Fruit fly (Drosophila melanogaster) whole organism, embryonic: ENCODE data around the gene Rad9.
A peak's percentile ranks its signal among the peaks of the same experiment; 100 is the strongest.

Experiments used
- Atf-2 ChIP-seq: fragments of 200-800 bp; sonication (Bioruptor generic); optimal IDR thresholded peaks from 2 replicates; lab custom pipeline; 2016; ENCODE audit warnings: missing biosample characterization, missing genetic modification characterization
- Atf3 ChIP-seq: fragments of 200-800 bp; sonication (Bioruptor generic); optimal IDR thresholded peaks from 3 replicates; lab custom pipeline; 2016; ENCODE audit warnings: missing biosample characterization, missing genetic modification characterization
- B-H2 ChIP-seq: fragments of 200-800 bp; sonication (Bioruptor generic); optimal IDR thresholded peaks from 2 replicates; lab custom pipeline; 2018; ENCODE audit warnings: missing biosample characterization, mild to moderate bottlenecking, missing genetic modification characterization
- CG10565 ChIP-seq: fragments of 200-800 bp; sonication (Bioruptor generic); optimal IDR thresholded peaks from 3 replicates; lab custom pipeline; 2016; ENCODE audit warnings: missing biosample characterization, mild to moderate bottlenecking, missing genetic modification characterization
- CG12071 ChIP-seq: fragments of 200-800 bp; sonication (Bioruptor generic); optimal IDR thresholded peaks from 3 replicates; lab custom pipeline; 2018; ENCODE audit warnings: missing biosample characterization, mild to moderate bottlenecking, missing genetic modification characterization
- CG12236 ChIP-seq: fragments of 200-800 bp; sonication (Bioruptor generic); optimal IDR thresholded peaks from 2 replicates; lab custom pipeline; 2016; ENCODE audit warnings: missing biosample characterization, missing genetic modification characterization
- CG13287 ChIP-seq: fragments of 200-800 bp; sonication (Bioruptor generic); IDR thresholded peaks from 2 replicates; pipeline ENCODE4 v1.3.6; 2022; ENCODE audit warnings: missing biosample characterization, missing genetic modification characterization; ENCODE audit not compliant: partially characterized antibody
- CG14860 ChIP-seq: fragments of 200-800 bp; sonication (Bioruptor generic); IDR thresholded peaks from 3 replicates; pipeline ENCODE4 v1.3.6; 2022; ENCODE audit warnings: missing biosample characterization, missing genetic modification characterization; ENCODE audit not compliant: partially characterized antibody
- CG15601 ChIP-seq: fragments of 200-800 bp; sonication (Bioruptor generic); optimal IDR thresholded peaks from 3 replicates; lab custom pipeline; 2019; ENCODE audit warnings: missing biosample characterization, mild to moderate bottlenecking, missing genetic modification characterization, moderate library complexity
- CG17802 ChIP-seq: fragments of 200-800 bp; sonication (Bioruptor generic); optimal IDR thresholded peaks from 2 replicates; lab custom pipeline; 2018; ENCODE audit warnings: missing biosample characterization, mild to moderate bottlenecking, missing genetic modification characterization, moderate library complexity
- CG32767 ChIP-seq: fragments of 200-800 bp; sonication (Bioruptor generic); IDR thresholded peaks from 2 replicates; pipeline ENCODE4 v1.3.6; 2022; ENCODE audit warnings: missing biosample characterization, missing genetic modification characterization
- CG43689 ChIP-seq: fragments of 200-800 bp; sonication (Bioruptor generic); IDR thresholded peaks from 2 replicates; pipeline ENCODE4 v1.3.6; 2022; ENCODE audit warnings: missing biosample characterization, missing genetic modification characterization
- CG4730 ChIP-seq: fragments of 200-800 bp; sonication (Bioruptor generic); IDR thresholded peaks from 2 replicates; pipeline ENCODE4 v1.3.6; 2022; ENCODE audit warnings: missing biosample characterization, missing genetic modification characterization
- CG4854 ChIP-seq: fragments of 200-800 bp; sonication (Bioruptor generic); optimal IDR thresholded peaks from 2 replicates; lab custom pipeline; 2016; ENCODE audit warnings: missing biosample characterization, missing genetic modification characterization, inconsistent platforms
- CG6683 ChIP-seq: fragments of 200-800 bp; sonication (Bioruptor generic); optimal IDR thresholded peaks from 2 replicates; lab custom pipeline; 2017; ENCODE audit warnings: missing biosample characterization, mild to moderate bottlenecking, missing genetic modification characterization, missing genetic modification reagents
- CG6689 ChIP-seq: fragments of 200-800 bp; sonication (Bioruptor generic); IDR thresholded peaks from 2 replicates; pipeline ENCODE4 v1.3.6; 2022; ENCODE audit warnings: missing biosample characterization, missing genetic modification characterization
- CG7556 ChIP-seq: fragments of 200-800 bp; sonication (Bioruptor generic); optimal IDR thresholded peaks from 2 replicates; lab custom pipeline; 2017; ENCODE audit warnings: missing biosample characterization, mild to moderate bottlenecking, missing genetic modification characterization
- CG7745 ChIP-seq: fragments of 200-800 bp; sonication (Bioruptor generic); optimal IDR thresholded peaks from 2 replicates; lab custom pipeline; 2018; ENCODE audit warnings: missing biosample characterization, mild to moderate bottlenecking, missing genetic modification characterization, moderate library complexity
- CG7839 ChIP-seq: fragments of 200-800 bp; sonication (Bioruptor generic); optimal IDR thresholded peaks from 3 replicates; lab custom pipeline; 2018; ENCODE audit warnings: missing biosample characterization, mild to moderate bottlenecking, missing genetic modification characterization, moderate library complexity
- D ChIP-seq, 2 experiments: fragments of 200-800 bp in 1 of 2; fragments of >200 bp in 1 of 2; sonication (Bioruptor generic) in 1 of 2; optimal IDR thresholded peaks; 2 replicates in 1 of 2; 3 replicates in 1 of 2; lab custom pipeline; 2017; ENCODE audit warnings: mild to moderate bottlenecking in 1 of 2, missing biosample characterization in 1 of 2, missing genetic modification characterization in 1 of 2, missing genetic modification reagents in 1 of 2
- Dbx ChIP-seq: fragments of 200-800 bp; sonication (Bioruptor generic); IDR thresholded peaks from 3 replicates; pipeline ENCODE4 v1.3.6; 2022; ENCODE audit warnings: missing biosample characterization, missing genetic modification characterization
- Dip3 ChIP-seq: fragments of 200-800 bp; sonication (Bioruptor generic); optimal IDR thresholded peaks from 3 replicates; lab custom pipeline; 2016; ENCODE audit warnings: missing biosample characterization, missing genetic modification characterization
- Dp ChIP-seq: fragments of 200-800 bp; sonication (Bioruptor generic); optimal IDR thresholded peaks from 2 replicates; lab custom pipeline; 2018; ENCODE audit warnings: missing biosample characterization, mild to moderate bottlenecking, missing genetic modification characterization, moderate library complexity
- Gug ChIP-seq: fragments of 200-800 bp; sonication (Bioruptor generic); IDR thresholded peaks from 4 replicates; pipeline ENCODE4 v1.3.6; 2022; ENCODE audit warnings: missing biosample characterization, missing genetic modification characterization
- Kr ChIP-seq: fragments of 200-800 bp; sonication (Bioruptor generic); optimal IDR thresholded peaks from 2 replicates; lab custom pipeline; 2017; ENCODE audit warnings: missing biosample characterization, mild to moderate bottlenecking, missing genetic modification characterization
- NFAT ChIP-seq: fragments of 200-800 bp; sonication (Bioruptor generic); IDR thresholded peaks from 2 replicates; pipeline ENCODE4 v1.3.6; 2022; ENCODE audit warnings: missing biosample characterization, missing genetic modification characterization
- Oli ChIP-seq: fragments of 200-800 bp; sonication (Bioruptor generic); optimal IDR thresholded peaks from 2 replicates; lab custom pipeline; 2018; ENCODE audit warnings: missing biosample characterization, mild to moderate bottlenecking, missing genetic modification characterization, moderate library complexity
- Poxn ChIP-seq: fragments of 200-800 bp; sonication (Bioruptor generic); IDR thresholded peaks from 2 replicates; pipeline ENCODE4 v1.3.6; 2022; ENCODE audit warnings: missing biosample characterization, missing genetic modification characterization
- Sox102F ChIP-seq: fragments of 200-800 bp; sonication (Bioruptor generic); optimal IDR thresholded peaks from 2 replicates; lab custom pipeline; 2018; ENCODE audit warnings: missing biosample characterization, mild to moderate bottlenecking, missing genetic modification characterization, moderate library complexity
- ac ChIP-seq: fragments of 200-800 bp; sonication (Bioruptor generic); optimal IDR thresholded peaks from 3 replicates; lab custom pipeline; 2017; ENCODE audit warnings: missing biosample characterization, mild to moderate bottlenecking, missing genetic modification characterization
- aop ChIP-seq: fragments of 200-800 bp; sonication (Bioruptor generic); IDR thresholded peaks from 2 replicates; pipeline ENCODE4 v1.3.6; 2022; ENCODE audit warnings: missing biosample characterization, missing genetic modification characterization
- ara ChIP-seq: fragments of 200-800 bp; sonication (Bioruptor generic); IDR thresholded peaks from 2 replicates; pipeline ENCODE4 v1.3.6; 2022; ENCODE audit warnings: missing biosample characterization, missing genetic modification characterization
- chif ChIP-seq, 2 experiments: fragments of 200-800 bp; sonication (Bioruptor generic); optimal IDR thresholded peaks; 3 replicates each; lab custom pipeline; 2016; ENCODE audit warnings: missing biosample characterization in 2 of 2, missing genetic modification characterization in 2 of 2
- ci ChIP-seq: fragments of 200-800 bp; sonication (Bioruptor generic); IDR thresholded peaks from 3 replicates; pipeline ENCODE4 v1.3.6; 2022; ENCODE audit warnings: missing biosample characterization, missing genetic modification characterization
- dm ChIP-seq: fragments of 200-800 bp; sonication (Bioruptor generic); optimal IDR thresholded peaks from 3 replicates; lab custom pipeline; 2016; ENCODE audit warnings: missing biosample characterization, missing genetic modification characterization
- en ChIP-seq: fragments of 200-800 bp; sonication (Bioruptor generic); optimal IDR thresholded peaks from 2 replicates; lab custom pipeline; 2016; ENCODE audit warnings: missing biosample characterization, missing genetic modification characterization
- fd3F ChIP-seq: fragments of 200-800 bp; sonication (Bioruptor generic); optimal IDR thresholded peaks from 2 replicates; lab custom pipeline; 2018; ENCODE audit warnings: missing biosample characterization, mild to moderate bottlenecking, missing genetic modification characterization, moderate library complexity
- fd96Cb ChIP-seq: fragments of 200-800 bp; sonication (Bioruptor generic); optimal IDR thresholded peaks from 2 replicates; lab custom pipeline; 2018; ENCODE audit warnings: missing biosample characterization, mild to moderate bottlenecking, missing genetic modification characterization, moderate library complexity
- grau ChIP-seq: fragments of 200-800 bp; optimal IDR thresholded peaks from 3 replicates; lab custom pipeline; 2019; ENCODE audit warnings: missing biosample characterization, mild to moderate bottlenecking, missing genetic modification characterization, moderate library complexity
- grn ChIP-seq: fragments of 200-800 bp; sonication (Bioruptor generic); optimal IDR thresholded peaks from 3 replicates; lab custom pipeline; 2017; ENCODE audit warnings: missing biosample characterization, missing genetic modification characterization
- gsb ChIP-seq: fragments of 200-800 bp; sonication (Bioruptor generic); IDR thresholded peaks from 2 replicates; pipeline ENCODE4 v1.3.6; 2022; ENCODE audit warnings: missing biosample characterization, missing genetic modification characterization
- h ChIP-seq: fragments of >200 bp; optimal IDR thresholded peaks from 2 replicates; lab custom pipeline; 2017
- lmd ChIP-seq: fragments of 200-800 bp; sonication (Bioruptor generic); IDR thresholded peaks from 2 replicates; pipeline ENCODE4 v1.3.6; 2022; ENCODE audit warnings: missing biosample characterization, missing genetic modification characterization
- lov ChIP-seq, 2 experiments: fragments of 200-800 bp in 1 of 2; fragments of >200 bp in 1 of 2; sonication (Bioruptor generic) in 1 of 2; IDR thresholded peaks in 1 of 2; optimal IDR thresholded peaks in 1 of 2; 2 replicates in 1 of 2; 3 replicates in 1 of 2; pipeline versions ENCODE4 v1.3.6 to Lab custom; 2017 to 2022; ENCODE audit warnings: missing biosample characterization in 1 of 2, missing genetic modification characterization in 1 of 2
- maf-S ChIP-seq: fragments of 200-800 bp; sonication (Bioruptor generic); optimal IDR thresholded peaks from 2 replicates; lab custom pipeline; 2016; ENCODE audit warnings: missing biosample characterization, missing genetic modification characterization
- sim ChIP-seq: fragments of 200-800 bp; sonication (Bioruptor generic); IDR thresholded peaks from 2 replicates; pipeline ENCODE4 v1.3.6; 2022; ENCODE audit warnings: missing biosample characterization, missing genetic modification characterization
- slp2 ChIP-seq: fragments of 200-800 bp; sonication (Bioruptor generic); optimal IDR thresholded peaks from 2 replicates; lab custom pipeline; 2016; ENCODE audit warnings: missing biosample characterization, missing genetic modification characterization
- tin ChIP-seq: fragments of 200-800 bp; sonication (Bioruptor generic); optimal IDR thresholded peaks from 3 replicates; lab custom pipeline; 2016; ENCODE audit warnings: missing biosample characterization, missing genetic modification characterization
- trh ChIP-seq: fragments of 200-800 bp; sonication (Bioruptor generic); optimal IDR thresholded peaks from 2 replicates; lab custom pipeline; 2016; ENCODE audit warnings: missing biosample characterization, missing genetic modification characterization
- tup ChIP-seq: fragments of 200-800 bp; sonication (Bioruptor generic); optimal IDR thresholded peaks from 2 replicates; lab custom pipeline; 2016; ENCODE audit warnings: missing biosample characterization, mild to moderate bottlenecking, missing genetic modification characterization, moderate library complexity

Rad9 gene

DNA sequence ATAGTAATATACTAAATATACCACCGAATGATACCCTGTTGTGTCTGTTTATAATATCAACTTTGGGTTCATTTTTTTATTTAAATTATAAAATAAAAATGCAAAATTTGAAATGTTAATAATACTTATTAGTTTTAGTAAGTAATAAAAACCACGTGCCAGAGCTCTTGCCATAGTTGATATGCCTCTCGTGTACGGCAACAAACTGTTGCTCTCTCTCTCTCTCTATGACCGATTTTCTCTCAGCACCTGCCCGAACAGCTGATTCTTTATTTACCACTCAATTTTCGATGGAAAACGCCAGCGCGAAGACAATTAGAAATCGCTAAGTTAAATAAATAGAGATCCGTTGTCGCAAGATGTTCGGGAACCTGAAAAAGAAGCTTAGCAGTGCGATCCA is 4.8 kb downstream of the Rad9 start, which contains the start of gene Dysb (continued):
- TF ChIP-seq B-H2 (GFP tag; lab: Kevin White, UChicago) (peak; percentile 76), CG6689 (GFP tag; lab: Robert Waterston, UW) (peak; percentile 86), Dbx (GFP tag; lab: Robert Waterston, UW) (peak; percentile 92), chif (GFP tag; optimal IDR thresholded peaks at IDR 0.05; lab: Kevin White, UChicago) (peak; percentile 30 to 46), CG7556 (peak; percentile 89), ci (GFP tag; lab: Robert Waterston, UW) (peak; percentile 95), CG17802 (tag; lab: Kevin White, UChicago) (peak; percentile 21), Atf-2 (GFP tag; lab: Kevin White, UChicago) (peak; percentile 53), dm (GFP tag; lab: Kevin White, UChicago) (no peak), CG12071 (GFP tag; lab: Kevin White, UChicago) (peak; percentile 79), CG14860 (GFP tag; lab: Robert Waterston, UW) (no peak), CG10565 (no peak), CG4730 (GFP tag; lab: Robert Waterston, UW) (peak; percentile 82), CG12236 (GFP tag; lab: Kevin White, UChicago) (no peak), fd96Cb (peak; percentile 78), trh (GFP tag; lab: Kevin White, UChicago) (peak; percentile 17), CG15601 (tag; lab: Kevin White, UChicago) (peak; percentile 86), ara (GFP tag; lab: Robert Waterston, UW) (peak; percentile 88), CG7839 (tag; lab: Kevin White, UChicago) (peak; percentile 90), maf-S (GFP tag; lab: Kevin White, UChicago) (peak; percentile 27), ac (GFP tag; lab: Kevin White, UChicago) (peak; percentile 47), gsb (GFP tag; lab: Robert Waterston, UW) (peak; percentile 75), D (optimal IDR thresholded peaks at IDR 0.05; lab: Kevin White, UChicago) (no peak), D (GFP tag; optimal IDR thresholded peaks at IDR 0.05; lab: Kevin White, UChicago) (peak; percentile 80), Gug (peak; percentile 90), lov (optimal IDR thresholded peaks at IDR 0.05; lab: Kevin White, UChicago) (no peak), lov (GFP tag; IDR thresholded peaks at IDR 0.05; lab: Robert Waterston, UW) (peak; percentile 83), Sox102F (GFP tag; lab: Kevin White, UChicago) (peak; percentile 89), CG13287 (peak; percentile 63), Poxn (GFP tag; lab: Robert Waterston, UW) (peak; percentile 48; the same call in 1 of the 2 replicates), Oli (tag; lab: Kevin White, UChicago) (peak; percentile 80), NFAT (GFP tag; lab: Robert Waterston, UW) (peak; percentile 96), h (no peak), Dip3 (GFP tag; lab: Kevin White, UChicago) (peak; percentile 39), Atf3 (GFP tag; lab: Kevin White, UChicago) (peak; percentile 15), aop (peak; percentile 74), grau (tag; lab: Kevin White, UChicago) (peak; percentile 88), en (GFP tag; lab: Kevin White, UChicago) (no peak), tin (GFP tag; lab: Kevin White, UChicago) (peak; percentile 86), CG7745 (tag; lab: Kevin White, UChicago) (peak; percentile 24), CG43689 (GFP tag; lab: Robert Waterston, UW) (peak; percentile 67; the same call in 1 of the 2 replicates), Kr (no peak), lmd (GFP tag; lab: Robert Waterston, UW) (peak; percentile 85), grn (GFP tag; lab: Kevin White, UChicago) (peak; percentile 4), Dp (GFP tag; lab: Kevin White, UChicago) (peak; percentile 12), slp2 (GFP tag; lab: Kevin White, UChicago) (peak; percentile 51), CG32767 (GFP tag; lab: Robert Waterston, UW) (peak; percentile 70), CG6683 (GFP tag; lab: Kevin White, UChicago) (peak; percentile 73), CG4854 (peak; percentile 17), tup (peak; percentile 53), fd3F (GFP tag; lab: Kevin White, UChicago) (peak; percentile 81), sim (GFP tag; lab: Robert Waterston, UW) (peak; percentile 72)
